Worm (Caenorhabditis elegans): Measurements from ENCODE around the gene F14D2.7.

ce11 chrII:3296644-3297043 lies 41.8 kb downstream of the F14D2.7 start, which contains the start of gene btb-16:
- TF ChIP-seq ceh-16 (tag; optimal IDR thresholded peaks at IDR 0.05) (no peak), dmd-4 (tag; optimal IDR thresholded peaks at IDR 0.05) (no peak), ztf-4 (tag; optimal IDR thresholded peaks at IDR 0.05) (no peak)
